Fruit fly (Drosophila melanogaster) Kc167 (cell line): ENCODE data around the gene rdgB.

ENCODE experiments used
- Myc ChIP-seq: fragments of >200 bp; optimal IDR thresholded peaks from 2 replicates; lab custom pipeline; 2017; ENCODE audit warnings: missing external identifiers
- Sin3A ChIP-seq: fragments of >200 bp; optimal IDR thresholded peaks from 2 replicates; lab custom pipeline; 2018; ENCODE audit warnings: missing external identifiers
- h ChIP-seq: fragments of >200 bp; optimal IDR thresholded peaks from 3 replicates; lab custom pipeline; 2018; ENCODE audit warnings: missing external identifiers
- insv ChIP-seq: fragments of >200 bp; optimal IDR thresholded peaks from 3 replicates; lab custom pipeline; 2018; ENCODE audit warnings: missing external identifiers
- psq ChIP-seq: fragments of >200 bp; optimal IDR thresholded peaks from 2 replicates; lab custom pipeline; 2017; ENCODE audit warnings: missing external identifiers
- ttk ChIP-seq: sonication (Bioruptor generic); optimal IDR thresholded peaks from 2 replicates; lab custom pipeline; 2017; ENCODE audit warnings: missing external identifiers

The rdgB gene

dm6 chrX:13747635-13748467 is 14.7 kb upstream of the rdgB start:
- TF ChIP-seq h (lab: Kevin White, UChicago) (no peak), Myc (lab: Kevin White, UChicago) (no peak), insv (lab: Kevin White, UChicago) (no peak), psq (lab: Kevin White, UChicago) (no peak), ttk (lab: Kevin White, UChicago) (no peak), Sin3A (no peak)

- TF ChIP-seq Sin3A (no peak), h (lab: Kevin White, UChicago) (no peak), psq (lab: Kevin White, UChicago) (no peak), Myc (lab: Kevin White, UChicago) (no peak), insv (lab: Kevin White, UChicago) (no peak), ttk (lab: Kevin White, UChicago) (no peak)
These were observed 13.4 kb upstream of the rdgB start for dm6 chrX:13748906-13749872.

dm6 chrX:13749873-13750241 is 12.7 kb upstream of the rdgB start:
- TF ChIP-seq insv (lab: Kevin White, UChicago): no peak
- no peak for TF ChIP-seq Sin3A
- TF ChIP-seq Myc (lab: Kevin White, UChicago): no peak
- TF ChIP-seq psq (lab: Kevin White, UChicago): no peak
- no peak for TF ChIP-seq h (lab: Kevin White, UChicago)
- TF ChIP-seq ttk (lab: Kevin White, UChicago): no peak

dm6 chrX:13752543-13753046 is 10.0 kb upstream of the rdgB start:
- no peak for TF ChIP-seq ttk (lab: Kevin White, UChicago)
- TF ChIP-seq insv (lab: Kevin White, UChicago): no peak
- TF ChIP-seq Sin3A: no peak
- TF ChIP-seq h (lab: Kevin White, UChicago): no peak
- no peak for TF ChIP-seq Myc (lab: Kevin White, UChicago)
- TF ChIP-seq psq (lab: Kevin White, UChicago): no peak

dm6 chrX:13753101-13753758 is 9.3 kb upstream of the rdgB start:
- no peak for TF ChIP-seq ttk (lab: Kevin White, UChicago)
- peak; percentile 36 for TF ChIP-seq psq (lab: Kevin White, UChicago)

- no peak for TF ChIP-seq Sin3A
- no peak for TF ChIP-seq Myc (lab: Kevin White, UChicago)
- no peak for TF ChIP-seq insv (lab: Kevin White, UChicago)
- TF ChIP-seq ttk (lab: Kevin White, UChicago): no peak
- TF ChIP-seq psq (lab: Kevin White, UChicago): peak; percentile 55
- TF ChIP-seq h (lab: Kevin White, UChicago): no peak
These were observed 8.8 kb upstream of the rdgB start for dm6 chrX:13753775-13754174.

- TF ChIP-seq h (lab: Kevin White, UChicago) (no peak), psq (lab: Kevin White, UChicago) (no peak), Sin3A (no peak), ttk (lab: Kevin White, UChicago) (no peak), insv (lab: Kevin White, UChicago) (no peak), Myc (lab: Kevin White, UChicago) (no peak)
These were observed 8.1 kb upstream of the rdgB start for dm6 chrX:13754476-13754875.

dm6 chrX:13755152-13755557 is 7.4 kb upstream of the rdgB start, which contains the start of gene Pdcd4:
Pdcd4 (minus strand) TSS chrX:13755406.
- TF ChIP-seq ttk (lab: Kevin White, UChicago) (no peak), psq (lab: Kevin White, UChicago) (no peak), insv (lab: Kevin White, UChicago) (no peak), Myc (lab: Kevin White, UChicago) (no peak), Sin3A (no peak), h (lab: Kevin White, UChicago) (no peak)

dm6 chrX:13756776-13757312 is 5.7 kb upstream of the rdgB start, which contains the start of the genes CG32625 and Rtc1:
CG32625 (minus strand) TSS chrX:13756826.
Rtc1 (plus strand) TSS chrX:13757179.
- TF ChIP-seq ttk (lab: Kevin White, UChicago) (no peak), Sin3A (no peak), psq (lab: Kevin White, UChicago) (no peak), insv (lab: Kevin White, UChicago) (no peak), h (lab: Kevin White, UChicago) (no peak), Myc (lab: Kevin White, UChicago) (no peak)

dm6 chrX:13758989-13759549 is 3.5 kb upstream of the rdgB start, which contains the start of gene Yp3:
Yp3 (plus strand) TSS chrX:13759546.
- TF ChIP-seq psq (lab: Kevin White, UChicago) (no peak), insv (lab: Kevin White, UChicago) (no peak), Myc (lab: Kevin White, UChicago) (no peak), Sin3A (no peak), ttk (lab: Kevin White, UChicago) (no peak), h (lab: Kevin White, UChicago) (no peak)
